Fruit fly (Drosophila melanogaster) Kc167 (cell line): Measurements from ENCODE around the gene plh.

Source experiments
- Myc ChIP-seq: fragments of >200 bp; optimal IDR thresholded peaks from 2 replicates; lab custom pipeline; 2017; ENCODE audit warnings: missing external identifiers
- h ChIP-seq: fragments of >200 bp; optimal IDR thresholded peaks from 3 replicates; lab custom pipeline; 2018; ENCODE audit warnings: missing external identifiers
- insv ChIP-seq: fragments of >200 bp; optimal IDR thresholded peaks from 3 replicates; lab custom pipeline; 2018; ENCODE audit warnings: missing external identifiers
- psq ChIP-seq: fragments of >200 bp; optimal IDR thresholded peaks from 2 replicates; lab custom pipeline; 2017; ENCODE audit warnings: missing external identifiers

DNA sequence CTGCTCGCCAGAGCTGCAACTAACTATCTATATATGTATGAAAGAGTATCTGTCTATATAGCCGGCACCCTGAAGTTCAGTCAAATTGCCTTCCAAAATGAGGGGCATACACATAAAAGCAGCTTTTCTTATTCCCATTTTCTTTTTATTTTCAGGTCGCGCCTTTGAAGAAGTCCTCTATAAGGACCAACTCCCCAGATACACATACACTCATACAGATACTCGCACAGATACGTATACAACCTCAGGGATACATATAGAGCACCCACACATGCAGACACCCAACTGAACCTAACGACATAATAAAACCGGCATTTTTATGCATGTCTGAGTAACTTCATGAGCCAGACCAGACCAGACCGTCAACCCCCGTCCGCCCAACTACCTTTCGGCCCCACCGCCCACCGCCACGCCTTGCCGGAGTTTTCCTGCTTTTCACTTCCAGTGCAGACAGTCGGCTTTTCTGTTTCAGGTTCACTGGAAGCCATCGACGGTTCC, 10.1 kb upstream of the plh start:
- TF ChIP-seq h (no peak), Myc (lab: Kevin White, UChicago) (no peak), psq (lab: Kevin White, UChicago) (no peak), insv (no peak)
